Worm (Caenorhabditis elegans) whole organism, L4/young adult: ENCODE measurements around the gene nra-3.

Source experiments
- W03F9.2 ChIP-seq: fragments of 150-350 bp; optimal IDR thresholded peaks from 2 replicates; lab custom pipeline; 2014; ENCODE audit warnings: missing biosample characterization, missing genetic modification characterization
- dao-5 ChIP-seq: sonication (generic microtip); optimal IDR thresholded peaks from 2 replicates; lab custom pipeline; 2016; ENCODE audit warnings: missing genotype, missing genetic modification characterization, moderate library complexity, missing compliant biosample characterization
- him-1 ChIP-seq: sonication (generic microtip); optimal IDR thresholded peaks from 2 replicates; lab custom pipeline; 2016; ENCODE audit warnings: missing genotype, missing genetic modification reagents, missing genetic modification characterization, missing compliant biosample characterization

DNA sequence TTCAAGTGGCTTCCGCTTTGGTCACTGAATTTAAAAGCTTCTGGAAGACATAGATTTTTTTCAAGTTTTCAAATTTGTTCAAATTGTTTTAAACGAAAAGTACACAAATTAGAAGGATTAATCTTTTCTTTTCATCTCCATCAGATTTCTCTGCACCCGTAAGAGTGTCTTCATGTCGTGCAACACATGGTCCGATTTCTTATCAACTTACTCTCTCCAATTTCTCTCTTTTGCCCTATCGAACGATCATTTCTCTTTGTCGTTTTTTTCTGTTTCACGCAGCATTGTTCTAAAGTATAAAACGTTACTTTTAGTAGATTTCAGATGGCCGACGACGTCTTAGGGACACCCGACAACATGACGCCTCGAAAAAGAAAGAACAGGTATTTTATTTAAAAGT lies 34.0 kb upstream of the nra-3 start, which contains the start of gene pssy-1:
- TF ChIP-seq W03F9.2 (tag; lab: Kevin White, UChicago) (no peak), him-1 (tag; lab: Kevin White, UChicago) (no peak), dao-5 (tag; lab: Kevin White, UChicago) (no peak)
